Worm (Caenorhabditis elegans) whole organism, L3 larva: ENCODE data around the gene nlp-14.

Source experiments
- ZK546.5 ChIP-seq: sonication (generic microtip); optimal IDR thresholded peaks from 2 replicates; lab custom pipeline; 2017; ENCODE audit warnings: missing biosample characterization, missing genetic modification characterization
- ama-1 ChIP-seq: fragments of 150-350 bp; optimal IDR thresholded peaks from 2 replicates; lab custom pipeline; 2018
- ceh-82 ChIP-seq: fragments of 150-350 bp; optimal IDR thresholded peaks from 2 replicates; lab custom pipeline; 2014; ENCODE audit warnings: missing biosample characterization, missing genetic modification characterization
- egl-27 ChIP-seq: sonication (generic microtip); optimal IDR thresholded peaks from 4 replicates; lab custom pipeline; 2017; ENCODE audit warnings: missing biosample characterization, missing genetic modification reagents, missing genetic modification characterization
- elt-1 ChIP-seq: fragments of 150-350 bp; optimal IDR thresholded peaks from 2 replicates; lab custom pipeline; 2014; ENCODE audit warnings: missing biosample characterization, missing genetic modification characterization
- eor-1 ChIP-seq, 2 experiments: fragments of 150-350 bp; optimal IDR thresholded peaks; 2 replicates each; lab custom pipeline; 2014 to 2018; ENCODE audit warnings: missing biosample characterization in 2 of 2, missing genetic modification characterization in 2 of 2
- fkh-10 ChIP-seq: sonication (generic microtip); optimal IDR thresholded peaks from 2 replicates; lab custom pipeline; 2017; ENCODE audit warnings: missing biosample characterization, missing genetic modification reagents, missing genetic modification characterization
- fos-1 ChIP-seq: fragments of 150-350 bp; optimal IDR thresholded peaks from 2 replicates; lab custom pipeline; 2014; ENCODE audit warnings: missing biosample characterization, missing genetic modification characterization
- nhr-237 ChIP-seq: fragments of 150-350 bp; optimal IDR thresholded peaks from 2 replicates; lab custom pipeline; 2014; ENCODE audit warnings: missing biosample characterization, missing genetic modification characterization
- nhr-77 ChIP-seq: fragments of 150-350 bp; optimal IDR thresholded peaks from 2 replicates; lab custom pipeline; 2014; ENCODE audit warnings: missing biosample characterization, missing genetic modification characterization
- sea-2 ChIP-seq: fragments of 150-350 bp; sonication (generic microtip); optimal IDR thresholded peaks from 4 replicates; lab custom pipeline; 2014; ENCODE audit warnings: missing biosample characterization, missing genetic modification reagents, missing genetic modification characterization
- skn-1 ChIP-seq: fragments of 150-350 bp; optimal IDR thresholded peaks from 2 replicates; lab custom pipeline; 2014; ENCODE audit warnings: missing biosample characterization, missing genetic modification characterization
- tbx-2 ChIP-seq: sonication (generic microtip); optimal IDR thresholded peaks from 2 replicates; lab custom pipeline; 2016; ENCODE audit warnings: mild to moderate bottlenecking, missing genetic modification characterization, missing compliant biosample characterization

DNA sequence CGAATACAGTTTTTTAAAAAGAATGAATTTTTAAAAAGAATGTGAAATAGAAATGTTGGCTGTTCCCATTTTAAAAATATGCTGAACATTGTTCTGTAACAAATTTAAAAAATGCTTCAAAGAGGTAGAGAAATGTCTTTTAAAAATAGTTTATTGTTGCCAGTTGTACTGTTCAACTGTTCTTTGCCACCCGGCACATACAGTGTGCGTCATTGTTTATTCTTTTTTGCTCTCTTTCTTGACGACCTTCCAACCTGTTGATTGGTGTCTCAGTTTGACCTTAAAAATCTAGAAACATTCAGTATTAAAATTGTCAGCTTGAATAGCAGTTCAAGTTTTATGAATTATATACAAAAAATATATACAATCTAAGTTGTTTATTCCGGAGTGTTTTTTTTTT lies 12.4 kb upstream of the nlp-14 start:
- TF ChIP-seq nhr-237 (tag; lab: Kevin White, UChicago) (no peak), nhr-77 (no peak), skn-1 (tag; lab: Kevin White, UChicago) (no peak), fos-1 (no peak), ama-1 (lab: Kevin White, UChicago) (no peak), ZK546.5 (tag; lab: Kevin White, UChicago) (no peak), ceh-82 (tag; lab: Kevin White, UChicago) (no peak), egl-27 (tag; lab: Kevin White, UChicago) (no peak), elt-1 (tag; lab: Kevin White, UChicago) (no peak), fkh-10 (GFP tag; lab: Kevin White, UChicago) (no peak), eor-1 (tag; optimal IDR thresholded peaks at IDR 0.05; lab: Kevin White, UChicago) (no peak), tbx-2 (tag; lab: Kevin White, UChicago) (no peak), sea-2 (GFP tag; lab: Kevin White, UChicago) (no peak)
